Fruit fly (Drosophila melanogaster) whole organism, embryonic: ENCODE results near the gene Kdsr.
A peak's percentile ranks its signal among the peaks of the same experiment; 100 is the strongest.

ENCODE experiments used
- CG10321 ChIP-seq: fragments of 200-800 bp; sonication (Bioruptor generic); IDR thresholded peaks from 2 replicates; pipeline ENCODE4 v1.3.6; 2022; ENCODE audit warnings: missing biosample characterization, missing genetic modification characterization
- CG11085 ChIP-seq: fragments of 200-800 bp; sonication (Bioruptor generic); IDR thresholded peaks from 2 replicates; pipeline ENCODE4 v1.3.6; 2022; ENCODE audit warnings: missing biosample characterization, missing genetic modification characterization
- CG13287 ChIP-seq: fragments of 200-800 bp; sonication (Bioruptor generic); IDR thresholded peaks from 2 replicates; pipeline ENCODE4 v1.3.6; 2022; ENCODE audit warnings: missing biosample characterization, missing genetic modification characterization; ENCODE audit not compliant: partially characterized antibody
- CG13624 ChIP-seq: fragments of 200-800 bp; sonication (Bioruptor generic); optimal IDR thresholded peaks from 2 replicates; lab custom pipeline; 2016; ENCODE audit warnings: missing biosample characterization, missing genetic modification characterization
- CG15269 ChIP-seq: fragments of 200-800 bp; sonication (Bioruptor generic); optimal IDR thresholded peaks from 2 replicates; lab custom pipeline; 2018; ENCODE audit warnings: missing biosample characterization, mild to moderate bottlenecking, missing genetic modification characterization, moderate library complexity
- CG15479 ChIP-seq: fragments of 200-800 bp; sonication (Bioruptor generic); optimal IDR thresholded peaks from 3 replicates; lab custom pipeline; 2019; ENCODE audit warnings: missing biosample characterization, mild to moderate bottlenecking, missing genetic modification characterization, moderate library complexity
- CG15514 ChIP-seq: fragments of 200-800 bp; sonication (Bioruptor generic); optimal IDR thresholded peaks from 3 replicates; lab custom pipeline; 2017; ENCODE audit warnings: missing biosample characterization, missing genetic modification characterization, mild to moderate bottlenecking, moderate library complexity, missing genetic modification reagents
- CG16815 ChIP-seq: fragments of 200-800 bp; sonication (Bioruptor generic); optimal IDR thresholded peaks from 3 replicates; lab custom pipeline; 2017; ENCODE audit warnings: missing biosample characterization, mild to moderate bottlenecking, missing genetic modification characterization
- CG16863 ChIP-seq: fragments of 200-800 bp; sonication (Bioruptor generic); optimal IDR thresholded peaks from 3 replicates; lab custom pipeline; 2016; ENCODE audit warnings: missing biosample characterization, missing genetic modification characterization
- CG17186 ChIP-seq: fragments of 200-800 bp; sonication (Bioruptor generic); optimal IDR thresholded peaks from 3 replicates; lab custom pipeline; 2017; ENCODE audit warnings: missing biosample characterization, missing genetic modification reagents, missing genetic modification characterization
- CG18619 ChIP-seq: fragments of 200-800 bp; sonication (Bioruptor generic); optimal IDR thresholded peaks from 3 replicates; lab custom pipeline; 2017; ENCODE audit warnings: missing biosample characterization, mild to moderate bottlenecking, missing genetic modification characterization
- CG31388 ChIP-seq: fragments of 200-800 bp; sonication (Bioruptor generic); optimal IDR thresholded peaks from 2 replicates; lab custom pipeline; 2016; ENCODE audit warnings: missing biosample characterization, missing genetic modification characterization
- CG34376 ChIP-seq: fragments of 200-800 bp; sonication (Bioruptor generic); optimal IDR thresholded peaks from 2 replicates; lab custom pipeline; 2018; ENCODE audit warnings: missing biosample characterization, mild to moderate bottlenecking, missing genetic modification characterization
- CG3847 ChIP-seq: fragments of 200-800 bp; sonication (Bioruptor generic); IDR thresholded peaks from 2 replicates; pipeline ENCODE4 v1.3.6; 2022; ENCODE audit warnings: missing biosample characterization, missing genetic modification characterization
- CG3995 ChIP-seq: fragments of 200-800 bp; sonication (Bioruptor generic); optimal IDR thresholded peaks from 3 replicates; lab custom pipeline; 2016; ENCODE audit warnings: missing biosample characterization, missing genetic modification characterization
- CG5953 ChIP-seq: fragments of 200-800 bp; sonication (Bioruptor generic); IDR thresholded peaks from 2 replicates; pipeline ENCODE4 v1.3.6; 2022; ENCODE audit warnings: missing biosample characterization, missing genetic modification characterization
- CG6765 ChIP-seq: fragments of 200-800 bp; sonication (Bioruptor generic); optimal IDR thresholded peaks from 3 replicates; lab custom pipeline; 2017; ENCODE audit warnings: missing biosample characterization, mild to moderate bottlenecking, missing genetic modification characterization
- CG7357 ChIP-seq: fragments of 200-800 bp; sonication (Bioruptor generic); IDR thresholded peaks from 3 replicates; pipeline ENCODE4 v1.3.6; 2022; ENCODE audit warnings: missing biosample characterization, missing genetic modification characterization
- CG7928 ChIP-seq: fragments of 200-800 bp; sonication (Bioruptor generic); optimal IDR thresholded peaks from 2 replicates; lab custom pipeline; 2017; ENCODE audit warnings: missing biosample characterization, mild to moderate bottlenecking, missing genetic modification characterization
- CG8765 ChIP-seq: fragments of 200-800 bp; sonication (Bioruptor generic); IDR thresholded peaks from 2 replicates; pipeline ENCODE4 v1.3.6; 2022; ENCODE audit warnings: missing biosample characterization, missing genetic modification characterization
- CG9817 ChIP-seq: fragments of 200-800 bp; sonication (Bioruptor generic); optimal IDR thresholded peaks from 2 replicates; lab custom pipeline; 2018; ENCODE audit warnings: missing biosample characterization, mild to moderate bottlenecking, missing genetic modification characterization, moderate library complexity
- Dll ChIP-seq: fragments of 200-800 bp; sonication (Bioruptor generic); IDR thresholded peaks from 4 replicates; pipeline ENCODE4 v1.3.6; 2022; ENCODE audit warnings: missing biosample characterization, missing genetic modification characterization; ENCODE audit not compliant: partially characterized antibody
- HmgZ ChIP-seq: fragments of 200-800 bp; sonication (Bioruptor generic); optimal IDR thresholded peaks from 2 replicates; lab custom pipeline; 2018; ENCODE audit warnings: missing biosample characterization, mild to moderate bottlenecking, missing genetic modification characterization
- Hr78 ChIP-seq, 2 experiments: fragments of 200-800 bp in 1 of 2; fragments of >200 bp in 1 of 2; sonication (Bioruptor generic) in 1 of 2; optimal IDR thresholded peaks; 2 replicates each; lab custom pipeline; 2017 to 2019; ENCODE audit warnings: missing biosample characterization in 2 of 2, missing genetic modification characterization in 2 of 2, mild to moderate bottlenecking in 1 of 2, moderate library complexity in 1 of 2
- Jarid2 ChIP-seq: fragments of 200-800 bp; sonication (Bioruptor generic); optimal IDR thresholded peaks from 3 replicates; lab custom pipeline; 2017; ENCODE audit warnings: mild to moderate bottlenecking, missing biosample characterization, missing genetic modification reagents, missing genetic modification characterization
- Lim3 ChIP-seq: fragments of 200-800 bp; sonication (Bioruptor generic); IDR thresholded peaks from 2 replicates; pipeline ENCODE4 v1.3.6; 2022; ENCODE audit warnings: missing biosample characterization, missing genetic modification characterization
- MBD-R2 ChIP-seq: fragments of 200-800 bp; sonication (Bioruptor generic); IDR thresholded peaks from 2 replicates; pipeline ENCODE4 v1.3.6; 2022; ENCODE audit warnings: missing biosample characterization, missing genetic modification characterization
- MESR4 ChIP-seq: fragments of 200-800 bp; sonication (Bioruptor generic); optimal IDR thresholded peaks from 2 replicates; lab custom pipeline; 2018; ENCODE audit warnings: missing biosample characterization, mild to moderate bottlenecking, missing genetic modification characterization, moderate library complexity
- NC2α ChIP-seq: fragments of 200-800 bp; sonication (Bioruptor generic); optimal IDR thresholded peaks from 2 replicates; lab custom pipeline; 2016; ENCODE audit warnings: missing biosample characterization, missing genetic modification characterization
- NC2β ChIP-seq: fragments of 200-800 bp; sonication (Bioruptor generic); optimal IDR thresholded peaks from 2 replicates; lab custom pipeline; 2016; ENCODE audit warnings: missing biosample characterization, missing genetic modification characterization
- Nf-YA ChIP-seq: fragments of 200-800 bp; sonication (Bioruptor generic); IDR thresholded peaks from 2 replicates; pipeline ENCODE4 v1.3.6; 2022; ENCODE audit warnings: missing biosample characterization, missing genetic modification characterization
- Sry-β ChIP-seq: fragments of 200-800 bp; sonication (Bioruptor generic); optimal IDR thresholded peaks from 2 replicates; lab custom pipeline; 2018; ENCODE audit warnings: missing biosample characterization, mild to moderate bottlenecking, missing genetic modification characterization, moderate library complexity
- Stat92E ChIP-seq, 3 experiments: fragments of >200 bp in 2 of 3; fragments of 200-800 bp in 1 of 3; sonication (Bioruptor generic) in 1 of 3; optimal IDR thresholded peaks; 2 replicates each; lab custom pipeline; 2017 to 2019; ENCODE audit warnings: missing biosample characterization in 3 of 3, missing genetic modification characterization in 3 of 3, mild to moderate bottlenecking in 1 of 3, moderate library complexity in 1 of 3
- Xrp1 ChIP-seq: fragments of 200-800 bp; sonication (Bioruptor generic); IDR thresholded peaks from 2 replicates; pipeline ENCODE4 v1.3.6; 2022; ENCODE audit warnings: missing biosample characterization, missing genetic modification characterization
- al ChIP-seq: fragments of 200-800 bp; sonication (Bioruptor generic); IDR thresholded peaks from 2 replicates; pipeline ENCODE4 v1.3.6; 2022; ENCODE audit warnings: missing biosample characterization, missing genetic modification characterization
- corto ChIP-seq: fragments of 200-800 bp; sonication (Bioruptor generic); optimal IDR thresholded peaks from 2 replicates; lab custom pipeline; 2016; ENCODE audit warnings: missing biosample characterization, mild to moderate bottlenecking, missing genetic modification characterization, moderate library complexity
- crc ChIP-seq: fragments of 200-800 bp; sonication (Bioruptor generic); optimal IDR thresholded peaks from 2 replicates; lab custom pipeline; 2016; ENCODE audit warnings: missing biosample characterization, missing genetic modification characterization
- croc ChIP-seq: fragments of 200-800 bp; sonication (Bioruptor generic); conservative IDR thresholded peaks from 3 replicates; pipeline ENCODE4 v1.3.6; 2022; ENCODE audit warnings: missing biosample characterization, missing genetic modification characterization
- dysf ChIP-seq: fragments of 200-800 bp; sonication (Bioruptor generic); IDR thresholded peaks from 3 replicates; pipeline ENCODE4 v1.3.6; 2022; ENCODE audit warnings: missing biosample characterization, missing genetic modification characterization
- gsb ChIP-seq: fragments of 200-800 bp; sonication (Bioruptor generic); IDR thresholded peaks from 2 replicates; pipeline ENCODE4 v1.3.6; 2022; ENCODE audit warnings: missing biosample characterization, missing genetic modification characterization
- gt ChIP-seq: fragments of 200-800 bp; sonication (Bioruptor generic); IDR thresholded peaks from 2 replicates; pipeline ENCODE4 v1.3.6; 2022; ENCODE audit warnings: missing biosample characterization, missing genetic modification characterization
- jumu ChIP-seq: fragments of 200-800 bp; sonication (Bioruptor generic); optimal IDR thresholded peaks from 3 replicates; lab custom pipeline; 2016; ENCODE audit warnings: missing biosample characterization, missing genetic modification characterization
- klu ChIP-seq: fragments of 200-800 bp; sonication (Bioruptor generic); IDR thresholded peaks from 2 replicates; pipeline ENCODE4 v1.3.6; 2022; ENCODE audit warnings: missing biosample characterization, missing genetic modification characterization
- lab ChIP-seq: fragments of 200-800 bp; sonication (Bioruptor generic); optimal IDR thresholded peaks from 3 replicates; lab custom pipeline; 2017; ENCODE audit warnings: missing biosample characterization, missing genetic modification characterization, mild to moderate bottlenecking, moderate library complexity, missing genetic modification reagents
- lbe ChIP-seq: fragments of 200-800 bp; sonication (Bioruptor generic); optimal IDR thresholded peaks from 2 replicates; lab custom pipeline; 2016; ENCODE audit warnings: missing biosample characterization, mild to moderate bottlenecking, missing genetic modification characterization
- nerfin-2 ChIP-seq: fragments of 200-800 bp; sonication (Bioruptor generic); IDR thresholded peaks from 2 replicates; pipeline ENCODE4 v1.3.6; 2022; ENCODE audit warnings: missing biosample characterization, missing genetic modification characterization; ENCODE audit not compliant: partially characterized antibody
- row ChIP-seq: fragments of 200-800 bp; sonication (Bioruptor generic); IDR thresholded peaks from 3 replicates; pipeline ENCODE4 v1.3.6; 2022; ENCODE audit warnings: missing biosample characterization, missing genetic modification characterization
- sens ChIP-seq: fragments of 200-800 bp; sonication (Bioruptor generic); peaks from one replicate; lab custom pipeline; 2016; ENCODE audit warnings: missing biosample characterization, missing genetic modification characterization
- sna ChIP-seq: fragments of 200-800 bp; sonication (Bioruptor generic); IDR thresholded peaks from 2 replicates; pipeline ENCODE4 v1.3.6; 2022; ENCODE audit warnings: missing biosample characterization, missing genetic modification characterization; ENCODE audit not compliant: partially characterized antibody
- unc-4 ChIP-seq: fragments of 200-800 bp; sonication (Bioruptor generic); IDR thresholded peaks from 2 replicates; pipeline ENCODE4 v1.3.6; 2022; ENCODE audit warnings: missing biosample characterization, missing genetic modification characterization; ENCODE audit not compliant: partially characterized antibody
- zen ChIP-seq: fragments of 200-800 bp; sonication (Bioruptor generic); optimal IDR thresholded peaks from 3 replicates; lab custom pipeline; 2018; ENCODE audit warnings: missing biosample characterization, mild to moderate bottlenecking, missing genetic modification characterization, moderate library complexity

Kdsr gene

DNA sequence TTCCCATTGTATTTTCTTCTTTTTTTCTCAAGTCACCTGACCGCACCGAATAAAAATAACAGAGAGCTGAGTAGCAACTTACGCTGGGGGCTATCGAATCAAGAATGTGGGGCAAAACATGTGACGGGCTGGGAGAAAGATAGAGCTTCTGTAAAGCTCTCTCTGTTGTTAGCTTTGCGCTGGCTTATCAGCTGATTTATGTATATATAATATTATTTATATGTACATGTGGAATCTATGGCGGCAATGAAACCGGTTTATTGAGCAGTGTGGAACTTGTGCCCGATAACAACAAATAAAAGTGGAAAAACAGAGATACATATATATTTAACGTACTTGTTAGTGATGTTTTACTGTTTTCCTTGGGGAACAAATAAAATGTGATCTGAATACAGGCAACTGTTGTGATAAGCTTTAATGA lies 30.6 kb upstream of the Kdsr start, which contains the start of gene CG31098 (continued):
- no peak for TF ChIP-seq CG16815 (GFP tag; lab: Kevin White, UChicago)
- TF ChIP-seq sens (GFP tag; lab: Kevin White, UChicago): peak; percentile 20
- TF ChIP-seq CG15514 (GFP tag; lab: Kevin White, UChicago): peak; percentile 58
- no peak for TF ChIP-seq CG7357
- no peak for TF ChIP-seq croc (GFP tag; lab: Robert Waterston, UW)
- TF ChIP-seq dysf (GFP tag; lab: Robert Waterston, UW): no peak
- no peak; the same call in 1 of the 2 replicates for TF ChIP-seq CG3847
- no peak for TF ChIP-seq NC2β
- TF ChIP-seq CG11085 (GFP tag; lab: Robert Waterston, UW): no peak
- TF ChIP-seq CG10321 (GFP tag; lab: Robert Waterston, UW): no peak
- peak; percentile 48 for TF ChIP-seq lab
- no peak for TF ChIP-seq Dll
- no peak for TF ChIP-seq gsb (GFP tag; lab: Robert Waterston, UW)
- TF ChIP-seq jumu (GFP tag; lab: Kevin White, UChicago): no peak
- peak; percentile 52 for TF ChIP-seq CG6765 (GFP tag; lab: Kevin White, UChicago)
- no peak for TF ChIP-seq crc (GFP tag; lab: Kevin White, UChicago)
- no peak for TF ChIP-seq Lim3 (GFP tag; lab: Robert Waterston, UW)
- TF ChIP-seq HmgZ (tag; lab: Kevin White, UChicago): peak; percentile 20
- peak; percentile 63 for TF ChIP-seq Jarid2 (GFP tag; lab: Kevin White, UChicago)
- no peak for TF ChIP-seq Stat92E (GFP tag; optimal IDR thresholded peaks at IDR 0.05; lab: Kevin White, UChicago)
- no peak for TF ChIP-seq CG7928
- peak; percentile 43; the same call in 1 of the 2 replicates for TF ChIP-seq unc-4
- TF ChIP-seq CG8765: no peak
- no peak for TF ChIP-seq Nf-YA (GFP tag; lab: Robert Waterston, UW)
- no peak for TF ChIP-seq NC2α (GFP tag; lab: Kevin White, UChicago)
- TF ChIP-seq CG18619: no peak
- TF ChIP-seq CG15269 (tag; lab: Kevin White, UChicago): peak; percentile 50
- no peak for TF ChIP-seq CG15479 (GFP tag; lab: Kevin White, UChicago)
- no peak for TF ChIP-seq CG9817 (tag; lab: Kevin White, UChicago)
- TF ChIP-seq zen (tag; lab: Kevin White, UChicago): no peak
- TF ChIP-seq corto (GFP tag; lab: Kevin White, UChicago): peak; percentile 61
- TF ChIP-seq Xrp1 (GFP tag; lab: Robert Waterston, UW): no peak
- TF ChIP-seq nerfin-2: no peak
- TF ChIP-seq CG13287 (GFP tag; lab: Robert Waterston, UW): peak; percentile 63; the same call in 1 of the 2 replicates
- TF ChIP-seq klu: no peak
- no peak for TF ChIP-seq sna (GFP tag; lab: Robert Waterston, UW)
- TF ChIP-seq Hr78 (GFP tag; optimal IDR thresholded peaks at IDR 0.05; lab: Kevin White, UChicago): no peak
- no peak for TF ChIP-seq row
- TF ChIP-seq CG17186: no peak
- TF ChIP-seq CG31388 (GFP tag; lab: Kevin White, UChicago): no peak
- no peak for TF ChIP-seq CG13624
- TF ChIP-seq CG16863 (GFP tag; lab: Kevin White, UChicago): no peak
- no peak for TF ChIP-seq al (GFP tag; lab: Robert Waterston, UW)
- no peak for TF ChIP-seq CG5953 (GFP tag; lab: Robert Waterston, UW)
- TF ChIP-seq Sry-β (GFP tag; lab: Kevin White, UChicago): no peak
- peak; percentile 87 for TF ChIP-seq CG34376 (GFP tag; lab: Kevin White, UChicago)
- peak; percentile 72 for TF ChIP-seq CG3995 (GFP tag; lab: Kevin White, UChicago)
- TF ChIP-seq lbe (GFP tag; lab: Kevin White, UChicago): no peak
- no peak for TF ChIP-seq gt (GFP tag; lab: Robert Waterston, UW)
- no peak for TF ChIP-seq MBD-R2 (GFP tag; lab: Robert Waterston, UW)
- TF ChIP-seq MESR4: peak; percentile 5
